Worm (Caenorhabditis elegans) whole organism, L3 larva: ENCODE results near the gene gcsh-1.

Source experiments
- ama-1 ChIP-seq: fragments of 150-350 bp; optimal IDR thresholded peaks from 2 replicates; lab custom pipeline; 2018
- egl-27 ChIP-seq: sonication (generic microtip); optimal IDR thresholded peaks from 4 replicates; lab custom pipeline; 2017; ENCODE audit warnings: missing biosample characterization, missing genetic modification reagents, missing genetic modification characterization
- elt-3 ChIP-seq, 3 experiments: fragments of 150-350 bp in 1 of 3; sonication (generic microtip) in 2 of 3; optimal IDR thresholded peaks; 2 replicates in 2 of 3; 4 replicates in 1 of 3; lab custom pipeline; 2014 to 2017; ENCODE audit warnings: missing biosample characterization in 3 of 3, missing genetic modification characterization in 3 of 3
- fkh-10 ChIP-seq: sonication (generic microtip); optimal IDR thresholded peaks from 2 replicates; lab custom pipeline; 2017; ENCODE audit warnings: missing biosample characterization, missing genetic modification reagents, missing genetic modification characterization
- jun-1 ChIP-seq: fragments of 150-350 bp; optimal IDR thresholded peaks from 2 replicates; lab custom pipeline; 2014; ENCODE audit warnings: missing biosample characterization, missing genetic modification reagents, missing genetic modification characterization
- nhr-12 ChIP-seq: fragments of 150-350 bp; optimal IDR thresholded peaks from 2 replicates; lab custom pipeline; 2014; ENCODE audit warnings: missing biosample characterization, missing genetic modification characterization
- nhr-23 ChIP-seq: fragments of 150-350 bp; optimal IDR thresholded peaks from 2 replicates; lab custom pipeline; 2014; ENCODE audit warnings: missing biosample characterization, missing genetic modification reagents, missing genetic modification characterization
- nhr-237 ChIP-seq: fragments of 150-350 bp; optimal IDR thresholded peaks from 2 replicates; lab custom pipeline; 2014; ENCODE audit warnings: missing biosample characterization, missing genetic modification characterization
- sea-2 ChIP-seq: fragments of 150-350 bp; sonication (generic microtip); optimal IDR thresholded peaks from 4 replicates; lab custom pipeline; 2014; ENCODE audit warnings: missing biosample characterization, missing genetic modification reagents, missing genetic modification characterization
- skn-1 ChIP-seq: fragments of 150-350 bp; optimal IDR thresholded peaks from 2 replicates; lab custom pipeline; 2014; ENCODE audit warnings: missing biosample characterization, missing genetic modification characterization
- snpc-4 ChIP-seq: fragments of 150-350 bp; optimal IDR thresholded peaks from 2 replicates; lab custom pipeline; 2014; ENCODE audit warnings: missing biosample characterization, missing genetic modification characterization
- zag-1 ChIP-seq: fragments of 150-350 bp; optimal IDR thresholded peaks from 2 replicates; lab custom pipeline; 2014; ENCODE audit warnings: missing biosample characterization, missing genetic modification characterization

- TF ChIP-seq nhr-23 (tag; lab: Kevin White, UChicago) (no peak), jun-1 (no peak), zag-1 (tag; lab: Kevin White, UChicago) (no peak), skn-1 (tag; lab: Kevin White, UChicago) (no peak), ama-1 (lab: Kevin White, UChicago) (no peak), nhr-12 (tag; lab: Kevin White, UChicago) (no peak), nhr-237 (tag; lab: Kevin White, UChicago) (no peak), snpc-4 (tag; lab: Kevin White, UChicago) (no peak), fkh-10 (GFP tag; lab: Kevin White, UChicago) (no peak), sea-2 (GFP tag; lab: Kevin White, UChicago) (no peak), egl-27 (tag; lab: Kevin White, UChicago) (no peak), elt-3 (tag; optimal IDR thresholded peaks at IDR 0.05; lab: Kevin White, UChicago) (no peak)
Observed at ce11 chrX:14545543-14545942, 30.7 kb upstream of the gcsh-1 start, which contains the start of gene enri-2.
